Worm (Caenorhabditis elegans) whole organism, L1 larva: ENCODE data around the gene Y25C1A.14.

Experiments
- ceh-88 ChIP-seq: fragments of 200-800 bp; sonication (Bioruptor generic); IDR thresholded peaks from 2 replicates; pipeline ENCODE4 v1.3.6; 2022; ENCODE audit warnings: missing genetic modification characterization, missing compliant biosample characterization
- dpl-1 ChIP-seq, 3 experiments: fragments of 150-350 bp in 2 of 3; sonication (generic microtip) in 1 of 3; optimal IDR thresholded peaks; 2 replicates each; lab custom pipeline; 2014 to 2017; ENCODE audit warnings: missing biosample characterization in 3 of 3, missing genetic modification characterization in 3 of 3, missing genetic modification reagents in 3 of 3
- dsc-1 ChIP-seq: sonication (generic microtip); optimal IDR thresholded peaks from 2 replicates; lab custom pipeline; 2016; ENCODE audit warnings: mild to moderate bottlenecking, missing genetic modification characterization, missing compliant biosample characterization
- efl-1 ChIP-seq, 4 experiments: fragments of 150-350 bp; optimal IDR thresholded peaks in 3 of 4; peaks in 1 of 4; 1 replicate in 1 of 4; 2 replicates in 3 of 4; lab custom pipeline; 2014; ENCODE audit warnings: missing biosample characterization in 2 of 4, missing genetic modification characterization in 2 of 4, missing genetic modification reagents in 2 of 4
- lin-15B ChIP-seq: fragments of 150-350 bp; sonication (generic microtip); optimal IDR thresholded peaks from 3 replicates; lab custom pipeline; 2014; ENCODE audit warnings: missing biosample characterization, missing genetic modification characterization
- mdl-1 ChIP-seq, 2 experiments: fragments of 150-350 bp; optimal IDR thresholded peaks; 2 replicates each; lab custom pipeline; 2014 to 2017; ENCODE audit warnings: missing biosample characterization in 2 of 2, missing genetic modification characterization in 2 of 2, inconsistent platforms in 1 of 2
- nhr-71 ChIP-seq: sonication (generic microtip); optimal IDR thresholded peaks from 2 replicates; lab custom pipeline; 2016; ENCODE audit warnings: mild to moderate bottlenecking, missing genetic modification characterization, moderate library complexity, missing compliant biosample characterization
- skn-1 ChIP-seq: fragments of 150-350 bp; optimal IDR thresholded peaks from 2 replicates; lab custom pipeline; 2014; ENCODE audit warnings: missing biosample characterization, missing genetic modification characterization
- sptf-1 ChIP-seq: fragments of 150-350 bp; optimal IDR thresholded peaks from 2 replicates; lab custom pipeline; 2014; ENCODE audit warnings: missing biosample characterization, missing genetic modification characterization

DNA sequence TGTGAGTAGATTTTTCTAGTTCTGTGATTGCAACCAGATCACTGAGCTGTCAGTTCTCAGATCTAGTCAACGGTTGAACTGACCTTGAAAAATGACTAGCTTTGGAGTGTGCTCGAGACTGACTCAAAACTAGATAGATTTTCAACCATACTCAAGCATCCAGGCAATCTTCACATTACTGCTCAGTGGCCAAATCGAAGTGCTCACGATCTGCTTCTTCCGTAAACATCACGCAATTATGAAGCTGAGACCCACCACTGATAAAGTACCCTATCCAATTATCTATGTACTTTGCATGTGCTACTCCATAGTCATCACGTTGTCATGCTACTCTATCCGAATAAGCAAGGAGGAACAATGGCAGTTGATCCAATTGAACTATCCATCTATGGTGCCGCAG, 45.4 kb downstream of the Y25C1A.14 start:
- TF ChIP-seq dsc-1 (tag; lab: Kevin White, UChicago) (no peak), nhr-71 (tag; lab: Kevin White, UChicago) (no peak), sptf-1 (no peak), efl-1 (optimal IDR thresholded peaks at IDR 0.05; lab: Kevin White, UChicago) (no peak), efl-1 (GFP tag; optimal IDR thresholded peaks at IDR 0.05 in 1 of 2; lab: Kevin White, UChicago) (no peak), dpl-1 (GFP tag; optimal IDR thresholded peaks at IDR 0.05; lab: Kevin White, UChicago) (no peak), mdl-1 (tag; optimal IDR thresholded peaks at IDR 0.05; lab: Kevin White, UChicago) (no peak), ceh-88 (GFP tag; lab: Robert Waterston, UW) (no peak), lin-15B (tag; lab: Kevin White, UChicago) (no peak), skn-1 (tag; lab: Kevin White, UChicago) (no peak)
